Fruit fly (Drosophila melanogaster) whole organism, prepupa: ENCODE data around the gene CG44270.

Source experiments
- Blimp-1 ChIP-seq: fragments of 200-800 bp; sonication (Bioruptor generic); optimal IDR thresholded peaks from 3 replicates; lab custom pipeline; 2017; ENCODE audit warnings: missing biosample characterization, missing genetic modification characterization, mild to moderate bottlenecking, moderate library complexity, missing genetic modification reagents
- CG10631 ChIP-seq: fragments of 200-800 bp; sonication (Bioruptor generic); optimal IDR thresholded peaks from 2 replicates; lab custom pipeline; 2016; ENCODE audit warnings: missing biosample characterization, missing genetic modification characterization
- CG10669 ChIP-seq: fragments of 200-800 bp; sonication (Bioruptor generic); optimal IDR thresholded peaks from 3 replicates; lab custom pipeline; 2018; ENCODE audit warnings: missing biosample characterization, mild to moderate bottlenecking, missing genetic modification characterization, moderate library complexity
- CG11902 ChIP-seq: fragments of 200-800 bp; sonication (Bioruptor generic); optimal IDR thresholded peaks from 3 replicates; lab custom pipeline; 2016; ENCODE audit warnings: missing biosample characterization, missing genetic modification characterization
- CG16779 ChIP-seq: fragments of 200-800 bp; sonication (Bioruptor generic); optimal IDR thresholded peaks from 3 replicates; lab custom pipeline; 2017; ENCODE audit warnings: missing biosample characterization, mild to moderate bottlenecking, missing genetic modification characterization
- CG3032 ChIP-seq: fragments of 200-800 bp; optimal IDR thresholded peaks from 2 replicates; lab custom pipeline; 2019; ENCODE audit warnings: missing biosample characterization, mild to moderate bottlenecking, missing genetic modification characterization, moderate library complexity
- CG32006 ChIP-seq: fragments of 200-800 bp; sonication (Bioruptor generic); optimal IDR thresholded peaks from 3 replicates; lab custom pipeline; 2017; ENCODE audit warnings: missing biosample characterization, mild to moderate bottlenecking, missing genetic modification characterization
- CG4318 ChIP-seq: fragments of 200-800 bp; sonication (Bioruptor generic); optimal IDR thresholded peaks from 3 replicates; lab custom pipeline; 2017; ENCODE audit warnings: missing biosample characterization, mild to moderate bottlenecking, missing genetic modification characterization
- CG6163 ChIP-seq: fragments of 200-800 bp; sonication (Bioruptor generic); IDR thresholded peaks from 3 replicates; pipeline ENCODE4 v1.3.6; 2022; ENCODE audit warnings: missing biosample characterization, missing genetic modification characterization
- CG6792 ChIP-seq: fragments of 200-800 bp; sonication (Bioruptor generic); optimal IDR thresholded peaks from 3 replicates; lab custom pipeline; 2016; ENCODE audit warnings: missing biosample characterization, missing genetic modification characterization
- CG6808 ChIP-seq: fragments of 200-800 bp; sonication (Bioruptor generic); optimal IDR thresholded peaks from 3 replicates; lab custom pipeline; 2017; ENCODE audit warnings: missing biosample characterization, missing genetic modification characterization, mild to moderate bottlenecking, moderate library complexity, missing genetic modification reagents
- CG6854 ChIP-seq: fragments of 200-800 bp; sonication (Bioruptor generic); optimal IDR thresholded peaks from 2 replicates; lab custom pipeline; 2017; ENCODE audit warnings: missing biosample characterization, mild to moderate bottlenecking, missing genetic modification characterization
- CG9139 ChIP-seq: fragments of 200-800 bp; sonication (Bioruptor generic); optimal IDR thresholded peaks from 3 replicates; lab custom pipeline; 2017; ENCODE audit warnings: missing biosample characterization, mild to moderate bottlenecking, missing genetic modification characterization
- Eip75B ChIP-seq: fragments of 200-800 bp; sonication (Bioruptor generic); optimal IDR thresholded peaks from 3 replicates; lab custom pipeline; 2016; ENCODE audit warnings: missing biosample characterization, missing genetic modification characterization
- Eip78C ChIP-seq: fragments of 200-800 bp; sonication (Bioruptor generic); peaks from one replicate; lab custom pipeline; 2016; ENCODE audit warnings: missing biosample characterization, missing genetic modification characterization
- Ets21C ChIP-seq: fragments of 200-800 bp; sonication (Bioruptor generic); optimal IDR thresholded peaks from 3 replicates; lab custom pipeline; 2016; ENCODE audit warnings: missing biosample characterization, missing genetic modification characterization
- Gug ChIP-seq: fragments of 200-800 bp; sonication (Bioruptor generic); IDR thresholded peaks from 2 replicates; pipeline ENCODE4 v1.3.6; 2022; ENCODE audit warnings: missing biosample characterization, missing genetic modification characterization
- Hr39 ChIP-seq: fragments of 200-800 bp; sonication (Bioruptor generic); optimal IDR thresholded peaks from 2 replicates; lab custom pipeline; 2016; ENCODE audit warnings: missing biosample characterization, missing genetic modification characterization
- Met ChIP-seq: fragments of 200-800 bp; sonication (Bioruptor generic); optimal IDR thresholded peaks from 3 replicates; lab custom pipeline; 2016; ENCODE audit warnings: missing biosample characterization, missing genetic modification characterization
- OdsH ChIP-seq: fragments of 200-800 bp; sonication (Bioruptor generic); optimal IDR thresholded peaks from 3 replicates; lab custom pipeline; 2016; ENCODE audit warnings: missing biosample characterization, missing genetic modification characterization
- Sox102F ChIP-seq: fragments of 200-800 bp; sonication (Bioruptor generic); optimal IDR thresholded peaks from 2 replicates; lab custom pipeline; 2016; ENCODE audit warnings: missing biosample characterization, mild to moderate bottlenecking, missing genetic modification characterization
- Sox14 ChIP-seq: fragments of 200-800 bp; sonication (Bioruptor generic); optimal IDR thresholded peaks from 3 replicates; lab custom pipeline; 2016; ENCODE audit warnings: missing biosample characterization, missing genetic modification characterization
- Sox15 ChIP-seq: fragments of 200-800 bp; sonication (Bioruptor generic); optimal IDR thresholded peaks from 3 replicates; lab custom pipeline; 2016; ENCODE audit warnings: missing biosample characterization, missing genetic modification characterization
- achi ChIP-seq: fragments of 200-800 bp; sonication (Bioruptor generic); optimal IDR thresholded peaks from 3 replicates; lab custom pipeline; 2016; ENCODE audit warnings: missing biosample characterization, missing genetic modification characterization
- acj6 ChIP-seq: fragments of 200-800 bp; sonication (Bioruptor generic); optimal IDR thresholded peaks from 3 replicates; lab custom pipeline; 2016; ENCODE audit warnings: missing biosample characterization, missing genetic modification characterization
- cyc ChIP-seq: fragments of 200-800 bp; sonication (Bioruptor generic); optimal IDR thresholded peaks from 3 replicates; lab custom pipeline; 2016; ENCODE audit warnings: missing biosample characterization, missing genetic modification characterization
- dac ChIP-seq: fragments of 200-800 bp; sonication (Bioruptor generic); optimal IDR thresholded peaks from 2 replicates; lab custom pipeline; 2017; ENCODE audit warnings: missing biosample characterization, mild to moderate bottlenecking, missing genetic modification characterization
- dsx ChIP-seq: fragments of 200-800 bp; optimal IDR thresholded peaks from 3 replicates; lab custom pipeline; 2019; ENCODE audit warnings: missing biosample characterization, mild to moderate bottlenecking, missing genetic modification characterization, moderate library complexity; ENCODE audit not compliant: poor library complexity, severe bottlenecking
- eg ChIP-seq: fragments of 200-800 bp; sonication (Bioruptor generic); IDR thresholded peaks from 3 replicates; pipeline ENCODE4 v1.3.6; 2022; ENCODE audit warnings: missing biosample characterization, missing genetic modification characterization
- esn ChIP-seq: fragments of 200-800 bp; sonication (Bioruptor generic); optimal IDR thresholded peaks from 2 replicates; lab custom pipeline; 2016; ENCODE audit warnings: missing biosample characterization, mild to moderate bottlenecking, missing genetic modification characterization, moderate library complexity
- fd59A ChIP-seq: fragments of 200-800 bp; sonication (Bioruptor generic); optimal IDR thresholded peaks from 2 replicates; lab custom pipeline; 2017; ENCODE audit warnings: missing biosample characterization, mild to moderate bottlenecking, missing genetic modification characterization, missing genetic modification reagents
- fd85E ChIP-seq: fragments of 200-800 bp; sonication (Bioruptor generic); optimal IDR thresholded peaks from 3 replicates; lab custom pipeline; 2016; ENCODE audit warnings: missing biosample characterization, missing genetic modification characterization
- lz ChIP-seq: fragments of 200-800 bp; sonication (Bioruptor generic); optimal IDR thresholded peaks from 3 replicates; lab custom pipeline; 2016; ENCODE audit warnings: missing biosample characterization, missing genetic modification characterization
- net ChIP-seq: fragments of 200-800 bp; sonication (Bioruptor generic); optimal IDR thresholded peaks from 3 replicates; lab custom pipeline; 2016; ENCODE audit warnings: missing biosample characterization, missing genetic modification characterization
- salr ChIP-seq, 2 experiments: fragments of 200-800 bp; sonication (Bioruptor generic); optimal IDR thresholded peaks; 3 replicates each; lab custom pipeline; 2016 to 2018; ENCODE audit warnings: missing biosample characterization in 2 of 2, missing genetic modification characterization in 2 of 2, mild to moderate bottlenecking in 1 of 2
- spab ChIP-seq: fragments of 200-800 bp; sonication (Bioruptor generic); optimal IDR thresholded peaks from 2 replicates; lab custom pipeline; 2017; ENCODE audit warnings: missing biosample characterization, mild to moderate bottlenecking, missing genetic modification characterization, missing genetic modification reagents
- svp ChIP-seq: fragments of 200-800 bp; sonication (Bioruptor generic); peaks from one replicate; lab custom pipeline; 2016; ENCODE audit warnings: missing biosample characterization, missing genetic modification characterization

The CG44270 gene

DNA sequence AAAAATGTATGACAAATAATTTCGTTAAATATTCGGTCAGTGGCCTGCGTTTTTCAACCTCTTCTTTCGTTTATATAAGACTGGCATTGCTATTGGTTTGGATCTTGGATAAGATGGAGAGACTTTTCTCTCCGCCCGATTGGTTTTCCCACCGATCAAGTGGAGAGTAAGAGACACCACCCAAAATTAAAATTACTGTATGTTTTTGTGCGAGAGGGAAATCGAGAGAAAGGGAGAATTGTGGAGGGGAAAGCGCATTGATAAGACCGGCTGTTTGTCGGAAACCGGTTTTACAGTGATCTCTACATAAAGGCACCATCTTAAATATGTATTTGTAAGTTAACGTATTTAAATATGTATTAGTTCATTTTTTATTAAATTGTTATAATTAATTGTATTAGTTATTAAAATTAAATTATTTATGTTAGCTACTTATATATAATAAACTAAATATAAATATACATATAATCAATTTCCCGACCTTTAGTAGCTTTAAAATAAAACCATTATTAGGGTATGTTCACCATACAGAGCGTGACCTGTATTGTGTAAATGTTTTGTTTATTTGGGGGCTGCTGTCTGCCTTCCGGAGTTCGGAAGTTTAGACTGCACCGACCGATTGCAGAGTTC is 36.3 kb upstream of the CG44270 start, which contains the start of gene CG34007 (continued):
- TF ChIP-seq CG9139 (GFP tag; lab: Kevin White, UChicago) (no peak), salr (GFP tag; optimal IDR thresholded peaks at IDR 0.05; lab: Kevin White, UChicago) (peak in 1 of 2 experiments; percentile 24), Ets21C (no peak), Met (no peak), lz (peak; percentile 14), Sox102F (GFP tag; lab: Kevin White, UChicago) (peak; percentile 3), CG6808 (GFP tag; lab: Kevin White, UChicago) (no peak), spab (GFP tag; lab: Kevin White, UChicago) (no peak), Sox15 (no peak), Blimp-1 (GFP tag; lab: Kevin White, UChicago) (peak; percentile 29), Gug (GFP tag; lab: Robert Waterston, UW) (no peak)

DNA sequence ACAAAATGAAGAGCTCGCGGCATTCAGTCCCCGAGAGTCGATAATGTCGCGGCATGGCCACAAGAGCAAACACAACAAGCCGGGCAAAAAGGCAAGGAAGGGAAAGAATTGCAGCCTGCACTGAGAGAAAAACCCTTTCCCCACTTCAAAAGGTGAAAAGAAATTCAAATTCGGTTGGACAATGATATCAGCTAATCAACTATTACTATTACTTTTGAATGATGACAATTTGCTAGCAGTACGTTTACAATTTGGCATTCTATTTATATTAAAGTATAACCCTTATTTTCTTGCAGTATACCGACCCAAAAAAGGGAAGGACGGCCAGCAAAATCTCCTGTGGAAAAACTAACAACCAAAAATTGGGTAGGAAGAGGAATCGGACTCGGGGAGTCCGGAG is 3.8 kb upstream of the CG44270 start:
- TF ChIP-seq Gug (GFP tag; lab: Robert Waterston, UW) (no peak), CG3032 (tag; lab: Kevin White, UChicago) (no peak), Sox14 (GFP tag; lab: Kevin White, UChicago) (no peak), CG10631 (GFP tag; lab: Kevin White, UChicago) (no peak), Hr39 (no peak), cyc (no peak), CG4318 (no peak), Eip78C (GFP tag; lab: Kevin White, UChicago) (no peak), Blimp-1 (GFP tag; lab: Kevin White, UChicago) (no peak), CG32006 (GFP tag; lab: Kevin White, UChicago) (no peak), CG11902 (GFP tag; lab: Kevin White, UChicago) (no peak), acj6 (no peak), CG6854 (no peak), eg (GFP tag; lab: Robert Waterston, UW) (no peak), CG6163 (GFP tag; lab: Robert Waterston, UW) (no peak), OdsH (GFP tag; lab: Kevin White, UChicago) (no peak), CG6808 (GFP tag; lab: Kevin White, UChicago) (no peak), net (GFP tag; lab: Kevin White, UChicago) (no peak), Ets21C (no peak)
- TF ChIP-seq, all 60 proteins: peak for 0

DNA sequence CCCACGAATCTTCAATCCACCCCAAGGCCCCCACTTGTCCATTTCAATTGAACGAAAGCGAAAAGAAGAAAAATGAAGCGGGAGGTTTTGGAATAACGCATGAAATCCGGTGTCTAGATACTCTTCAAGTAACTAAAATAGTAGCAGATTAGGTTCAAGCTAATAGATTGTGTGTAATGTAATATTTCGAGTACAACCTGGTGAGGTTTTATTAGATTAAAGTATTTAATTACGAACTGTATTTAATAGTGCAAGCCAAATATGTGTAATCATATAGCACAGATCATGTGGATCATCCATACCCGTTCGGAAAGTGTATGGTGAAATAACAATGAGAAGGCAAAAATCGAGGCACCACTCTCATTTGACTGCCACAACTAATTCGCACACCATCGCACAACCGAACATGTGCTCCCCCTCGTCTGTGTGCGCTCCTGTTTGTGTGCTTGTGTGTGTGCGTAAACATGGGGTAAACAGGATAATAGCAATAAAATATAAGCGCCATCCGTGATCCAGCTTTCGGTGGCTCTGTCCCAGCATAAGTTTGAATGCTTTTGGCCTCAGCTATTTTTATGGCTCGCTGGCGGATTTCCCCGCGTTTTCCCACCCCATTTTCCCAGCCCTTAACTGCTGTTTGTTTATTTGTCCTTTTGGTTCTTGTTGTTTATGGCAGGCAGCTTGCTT is 8.5 kb downstream of the CG44270 start:
- TF ChIP-seq CG4318 = no peak
- TF ChIP-seq Eip78C (GFP tag; lab: Kevin White, UChicago) = peak; percentile 24
- TF ChIP-seq, all 60 proteins: peak for 1

DNA sequence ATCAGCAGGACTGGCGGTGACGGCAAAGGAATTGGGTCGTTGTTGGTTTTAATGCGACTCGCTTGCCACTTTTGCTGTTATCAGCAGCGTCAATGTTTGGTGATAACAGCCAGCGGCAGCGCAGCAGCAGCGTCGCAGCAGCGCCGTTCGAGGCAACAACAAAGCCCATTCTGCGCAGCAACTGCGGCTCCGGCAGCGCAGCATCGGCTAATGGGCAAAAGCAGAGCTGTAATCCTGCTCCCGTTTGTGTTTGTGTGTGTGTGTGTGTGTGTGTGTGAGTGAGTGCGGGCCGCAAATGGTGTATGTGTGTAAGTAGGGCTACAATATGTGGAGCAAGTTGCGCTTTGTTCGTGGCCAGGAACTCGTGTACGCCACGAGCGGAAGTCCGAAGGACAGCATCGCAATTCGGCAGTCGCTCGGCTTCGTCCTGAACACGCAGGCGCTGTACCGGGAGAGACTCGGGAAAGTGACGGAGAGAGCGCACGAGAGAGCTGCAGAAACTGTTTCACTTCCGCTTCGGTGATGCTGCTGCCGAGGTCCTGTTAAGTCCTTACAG is 30.3 kb downstream of the CG44270 start:
- no peak for TF ChIP-seq fd59A (GFP tag; lab: Kevin White, UChicago)
- no peak for TF ChIP-seq esn
- TF ChIP-seq CG10669 (GFP tag; lab: Kevin White, UChicago) = no peak
- TF ChIP-seq CG6163 (GFP tag; lab: Robert Waterston, UW) = no peak
- TF ChIP-seq dsx (GFP tag; lab: Kevin White, UChicago) = no peak
- TF ChIP-seq CG16779 (tag; lab: Kevin White, UChicago) = no peak
- TF ChIP-seq Eip75B (GFP tag; lab: Kevin White, UChicago) = no peak
- TF ChIP-seq fd85E (GFP tag; lab: Kevin White, UChicago) = no peak
- TF ChIP-seq OdsH (GFP tag; lab: Kevin White, UChicago) = no peak
- TF ChIP-seq dac (GFP tag; lab: Kevin White, UChicago) = no peak
- no peak for TF ChIP-seq Sox15
- TF ChIP-seq svp = no peak
- no peak for TF ChIP-seq Sox14 (GFP tag; lab: Kevin White, UChicago)
- no peak for TF ChIP-seq eg (GFP tag; lab: Robert Waterston, UW)
- no peak for TF ChIP-seq CG6792 (GFP tag; lab: Kevin White, UChicago)
- no peak for TF ChIP-seq achi (GFP tag; lab: Kevin White, UChicago)
- TF ChIP-seq Hr39 = no peak
